Worm (Caenorhabditis elegans) whole organism, early embryonic: ENCODE data around the gene vha-4.

Experiments
- B0310.2 ChIP-seq: sonication (generic microtip); optimal IDR thresholded peaks from 2 replicates; lab custom pipeline; 2016; ENCODE audit warnings: mild to moderate bottlenecking, missing genetic modification characterization, missing compliant biosample characterization
- aly-1 ChIP-seq: sonication (generic microtip); optimal IDR thresholded peaks from 2 replicates; lab custom pipeline; 2016; ENCODE audit warnings: missing genetic modification characterization, missing compliant biosample characterization
- ama-1 ChIP-seq: fragments of 150-350 bp; optimal IDR thresholded peaks from 2 replicates; lab custom pipeline; 2014
- ceh-13 ChIP-seq: fragments of 200-800 bp; sonication (Bioruptor generic); optimal IDR thresholded peaks from 2 replicates; lab custom pipeline; 2018; ENCODE audit warnings: mild to moderate bottlenecking, missing genetic modification characterization, missing compliant biosample characterization
- flt-1 ChIP-seq: fragments of 200-800 bp; sonication (Bioruptor generic); IDR thresholded peaks from 2 replicates; pipeline ENCODE4 v1.3.6; 2022; ENCODE audit warnings: missing genetic modification characterization, missing compliant biosample characterization
- hmbx-1 ChIP-seq: sonication (generic microtip); optimal IDR thresholded peaks from 2 replicates; lab custom pipeline; 2016; ENCODE audit warnings: mild to moderate bottlenecking, missing genetic modification characterization, missing compliant biosample characterization
- hmg-4 ChIP-seq: fragments of 200-800 bp; sonication (Bioruptor generic); optimal IDR thresholded peaks from 2 replicates; lab custom pipeline; 2018; ENCODE audit warnings: mild to moderate bottlenecking, missing genetic modification characterization, missing compliant biosample characterization
- pes-1 ChIP-seq: fragments of 200-800 bp; sonication (Bioruptor generic); IDR thresholded peaks from 2 replicates; pipeline ENCODE4 v1.3.6; 2022; ENCODE audit warnings: missing genetic modification reagents, missing genetic modification characterization, missing compliant biosample characterization
- scrt-1 ChIP-seq: fragments of 200-800 bp; sonication (Bioruptor generic); IDR thresholded peaks from 2 replicates; pipeline ENCODE4 v1.3.6; 2022; ENCODE audit warnings: missing genetic modification characterization, missing compliant biosample characterization
- sea-1 ChIP-seq: fragments of 200-800 bp; sonication (Bioruptor generic); conservative IDR thresholded peaks from 2 replicates; pipeline ENCODE4 v1.3.6; 2022; ENCODE audit warnings: missing genetic modification characterization, missing compliant biosample characterization
- tbx-11 ChIP-seq: fragments of 200-800 bp; sonication (Bioruptor generic); IDR thresholded peaks from 2 replicates; pipeline ENCODE4 v1.3.6; 2022; ENCODE audit warnings: missing genetic modification characterization, missing compliant biosample characterization
- tra-4 ChIP-seq: sonication (generic microtip); optimal IDR thresholded peaks from 2 replicates; lab custom pipeline; 2017; ENCODE audit warnings: missing genetic modification characterization, missing compliant biosample characterization

- TF ChIP-seq scrt-1 (GFP tag; lab: Robert Waterston, UW) = no peak
- no peak for TF ChIP-seq ama-1 (lab: Kevin White, UChicago)
- no peak for TF ChIP-seq hmbx-1 (tag; lab: Kevin White, UChicago)
- no peak for TF ChIP-seq ceh-13
- no peak for TF ChIP-seq pes-1 (GFP tag; lab: Robert Waterston, UW)
- TF ChIP-seq tbx-11 = no peak
- TF ChIP-seq B0310.2 (tag; lab: Kevin White, UChicago) = no peak
- no peak for TF ChIP-seq aly-1 (tag; lab: Kevin White, UChicago)
- TF ChIP-seq hmg-4 = no peak
- no peak for TF ChIP-seq tra-4 (tag; lab: Kevin White, UChicago)
- TF ChIP-seq flt-1 (GFP tag; lab: Robert Waterston, UW) = no peak
- no peak for TF ChIP-seq sea-1 (GFP tag; lab: Robert Waterston, UW)
These were observed 12.9 kb upstream of the vha-4 start for ce11 chrII:7891869-7892615.
